Fruit fly (Drosophila melanogaster): Measurements from ENCODE around the gene clumsy.

DNA sequence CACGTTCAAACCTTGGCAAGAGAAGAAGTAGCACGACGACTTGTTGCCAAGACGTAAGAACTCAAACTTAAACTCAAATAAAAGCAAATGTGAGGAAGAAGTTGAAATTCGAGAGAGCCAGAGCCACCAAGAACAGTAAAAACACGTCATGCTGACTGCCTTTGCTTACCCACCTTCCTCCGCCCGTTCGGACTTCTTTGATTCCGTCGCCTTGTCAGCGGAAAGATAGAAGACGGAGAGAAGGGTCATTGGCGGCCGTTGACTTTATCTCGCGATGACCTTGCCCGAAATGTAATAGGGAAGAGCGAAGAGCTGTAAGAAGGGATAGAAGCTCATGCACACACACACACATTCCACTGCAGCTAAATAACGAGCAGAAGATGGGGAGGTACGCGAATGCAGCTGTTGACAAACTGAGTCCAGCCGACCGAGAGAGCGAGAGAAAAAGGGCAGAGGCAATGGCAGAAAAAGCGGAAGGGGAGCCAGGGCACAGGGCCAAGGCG is 37.7 kb downstream of the clumsy start:
- TF ChIP-seq dsx (GFP tag; optimal IDR thresholded peaks at IDR 0.05; ENCODE audit: poor library complexity, severe bottlenecking) (no peak), CG3032 (tag; optimal IDR thresholded peaks at IDR 0.05) (no peak), OdsH (GFP tag; optimal IDR thresholded peaks at IDR 0.05) (no peak), CG6854 (GFP tag; optimal IDR thresholded peaks at IDR 0.05) (peak; percentile 62)

Measured in whole organism, prepupa.